Fruit fly (Drosophila melanogaster): ENCODE results near the gene CG13318.
A peak's percentile ranks its signal among the peaks of the same experiment; 100 is the strongest.

DNA sequence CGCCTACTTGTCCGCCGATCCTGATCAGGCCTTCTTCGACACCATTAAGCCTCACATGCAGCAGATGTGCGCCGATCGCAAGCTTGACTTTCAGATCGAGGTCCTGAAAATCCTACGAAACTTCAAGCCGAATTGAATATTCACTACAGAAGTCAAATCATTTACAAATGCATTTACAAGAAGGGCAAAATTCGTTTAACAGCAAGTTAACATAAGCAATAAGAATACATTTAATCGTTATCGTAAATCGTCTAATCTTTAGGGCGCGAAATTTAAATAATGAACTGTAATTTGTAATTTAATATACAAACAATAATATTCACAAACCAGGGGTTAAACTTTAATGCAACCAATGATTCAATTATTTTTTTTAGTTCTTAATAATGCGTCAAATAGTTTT is 34.6 kb upstream of the CG13318 start:
- TF ChIP-seq slp2 (GFP tag; optimal IDR thresholded peaks at IDR 0.05), result no peak
- TF ChIP-seq maf-S (GFP tag; optimal IDR thresholded peaks at IDR 0.05), result no peak
- peak; percentile 75 for TF ChIP-seq CG17186 (GFP tag; optimal IDR thresholded peaks at IDR 0.05)
- TF ChIP-seq h (optimal IDR thresholded peaks at IDR 0.05), result no peak

Data from whole organism, embryonic.